Fruit fly (Drosophila melanogaster) whole organism, pupa: ENCODE measurements around the gene Jhbp6.

Experiments
- CG12605 ChIP-seq: fragments of 200-800 bp; sonication (Bioruptor generic); IDR thresholded peaks from 2 replicates; pipeline ENCODE4 v1.3.6; 2022; ENCODE audit warnings: missing biosample characterization, missing genetic modification characterization
- CG8159 ChIP-seq: fragments of 200-800 bp; sonication (Bioruptor generic); optimal IDR thresholded peaks from 3 replicates; lab custom pipeline; 2018; ENCODE audit warnings: missing biosample characterization, mild to moderate bottlenecking, missing genetic modification characterization, moderate library complexity
- CG8301 ChIP-seq: fragments of 200-800 bp; sonication (Bioruptor generic); optimal IDR thresholded peaks from 2 replicates; lab custom pipeline; 2018; ENCODE audit warnings: missing biosample characterization, mild to moderate bottlenecking, missing genetic modification characterization
- CG9948 ChIP-seq: fragments of 200-800 bp; sonication (Bioruptor generic); optimal IDR thresholded peaks from 2 replicates; lab custom pipeline; 2018; ENCODE audit warnings: missing biosample characterization, mild to moderate bottlenecking, missing genetic modification characterization, moderate library complexity
- D1 ChIP-seq: fragments of 200-800 bp; sonication (Bioruptor generic); optimal IDR thresholded peaks from 2 replicates; lab custom pipeline; 2018; ENCODE audit warnings: missing biosample characterization, mild to moderate bottlenecking, missing genetic modification characterization, moderate library complexity
- Pif1A ChIP-seq: fragments of 200-800 bp; sonication (Bioruptor generic); optimal IDR thresholded peaks from 3 replicates; lab custom pipeline; 2016; ENCODE audit warnings: missing biosample characterization, missing genetic modification characterization
- Snoo ChIP-seq: fragments of 200-800 bp; sonication (Bioruptor generic); optimal IDR thresholded peaks from 3 replicates; lab custom pipeline; 2017; ENCODE audit warnings: missing biosample characterization, mild to moderate bottlenecking, missing genetic modification characterization, inconsistent platforms

- no peak for TF ChIP-seq Pif1A (GFP tag; lab: Kevin White, UChicago)
- no peak for TF ChIP-seq CG12605 (GFP tag; lab: Robert Waterston, UW)
- no peak for TF ChIP-seq Snoo (tag; lab: Kevin White, UChicago)
- no peak for TF ChIP-seq D1 (tag; lab: Kevin White, UChicago)
- TF ChIP-seq CG8159 (tag; lab: Kevin White, UChicago), result no peak
- TF ChIP-seq CG8301, result no peak
- TF ChIP-seq CG9948 (tag; lab: Kevin White, UChicago), result no peak
Observed at dm6 chr3L:22634111-22634510, 35.6 kb upstream of the Jhbp6 start.
